Fruit fly (Drosophila melanogaster): ENCODE measurements around the gene spdi.

The spdi gene

DNA sequence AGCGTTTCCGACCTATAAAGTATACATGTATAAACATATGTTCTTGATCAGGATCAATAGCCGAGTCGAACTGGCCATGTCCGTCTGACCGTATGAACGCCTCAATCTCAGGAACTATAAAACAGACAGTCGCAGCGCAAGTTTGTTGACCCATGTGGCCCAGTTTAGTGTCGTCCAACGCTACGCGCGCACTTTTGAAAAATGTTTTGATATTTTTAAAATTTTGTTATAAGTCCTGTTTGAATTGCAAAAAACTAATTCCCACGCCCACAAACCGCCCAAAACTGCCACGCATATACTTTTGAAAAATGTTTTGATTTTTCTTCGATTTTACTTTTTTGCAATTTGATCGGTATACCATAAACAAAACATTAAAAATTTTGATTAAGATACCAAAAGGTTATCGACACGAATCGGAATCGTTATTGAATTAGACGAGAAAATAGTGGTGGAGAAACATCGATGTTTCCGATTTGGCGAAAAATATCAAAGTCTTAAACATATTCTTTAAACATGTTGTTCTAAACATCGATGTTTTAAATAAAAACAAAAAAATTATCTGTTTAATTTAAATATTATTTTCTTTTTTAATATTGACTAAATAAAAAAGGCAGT is 26.5 kb upstream of the spdi start (continued):
- no peak for TF ChIP-seq psq (GFP tag; optimal IDR thresholded peaks at IDR 0.05)
- TF ChIP-seq CG11504 (tag; optimal IDR thresholded peaks at IDR 0.05): no peak
- no peak for TF ChIP-seq pho (GFP tag; optimal IDR thresholded peaks at IDR 0.05)
- TF ChIP-seq CG30020 (tag; optimal IDR thresholded peaks at IDR 0.05): no peak
- TF ChIP-seq Ada2b (GFP tag; IDR thresholded peaks at IDR 0.05): no peak
- no peak for TF ChIP-seq vnd (GFP tag; IDR thresholded peaks at IDR 0.05; ENCODE audit: partially characterized antibody)
- no peak for TF ChIP-seq Gug (GFP tag; IDR thresholded peaks at IDR 0.05)
- TF ChIP-seq Pdp1 (GFP tag; optimal IDR thresholded peaks at IDR 0.05): no peak
- TF ChIP-seq Rfx (GFP tag; IDR thresholded peaks at IDR 0.05): no peak
- no peak for TF ChIP-seq CG1233 (GFP tag; optimal IDR thresholded peaks at IDR 0.05)
- no peak for TF ChIP-seq hkb (optimal IDR thresholded peaks at IDR 0.05)
- TF ChIP-seq hkb (GFP tag; IDR thresholded peaks at IDR 0.05): no peak
- TF ChIP-seq Lpt (GFP tag; optimal IDR thresholded peaks at IDR 0.05): no peak
- no peak for TF ChIP-seq ssp (GFP tag; IDR thresholded peaks at IDR 0.05)
- no peak for TF ChIP-seq exex (tag; optimal IDR thresholded peaks at IDR 0.05)
- TF ChIP-seq CG11723 (GFP tag; optimal IDR thresholded peaks at IDR 0.05): no peak
- TF ChIP-seq Dek (tag; optimal IDR thresholded peaks at IDR 0.05): no peak
- TF ChIP-seq jing (GFP tag; optimal IDR thresholded peaks at IDR 0.05): no peak
- TF ChIP-seq Eip74EF (GFP tag; optimal IDR thresholded peaks at IDR 0.05): no peak
- TF ChIP-seq Fer3 (tag; optimal IDR thresholded peaks at IDR 0.05): no peak
- no peak for TF ChIP-seq Sox100B (GFP tag; optimal IDR thresholded peaks at IDR 0.05)
- no peak for TF ChIP-seq CG6813 (GFP tag; optimal IDR thresholded peaks at IDR 0.05)
- no peak for TF ChIP-seq gcm2 (GFP tag; optimal IDR thresholded peaks at IDR 0.05)
- TF ChIP-seq CG3995 (GFP tag; optimal IDR thresholded peaks at IDR 0.05): no peak
- no peak; the same call in 1 of the 2 replicates for TF ChIP-seq CG13287 (GFP tag; IDR thresholded peaks at IDR 0.05; ENCODE audit: partially characterized antibody)
- no peak for TF ChIP-seq CG8089 (GFP tag; optimal IDR thresholded peaks at IDR 0.05)
- no peak for TF ChIP-seq CG14441 (GFP tag; IDR thresholded peaks at IDR 0.05)
- TF ChIP-seq CG11560 (tag; IDR thresholded peaks at IDR 0.05): no peak
- TF ChIP-seq btn (GFP tag; optimal IDR thresholded peaks at IDR 0.05): no peak
- no peak for TF ChIP-seq gro (GFP tag; optimal IDR thresholded peaks at IDR 0.05)
- TF ChIP-seq CG12155 (GFP tag; optimal IDR thresholded peaks at IDR 0.05): no peak
- TF ChIP-seq Blimp-1 (GFP tag; optimal IDR thresholded peaks at IDR 0.05): no peak
- no peak for TF ChIP-seq MBD-R2 (GFP tag; IDR thresholded peaks at IDR 0.05)
- no peak for TF ChIP-seq cg (GFP tag; optimal IDR thresholded peaks at IDR 0.05)
- no peak for TF ChIP-seq CG14860 (GFP tag; IDR thresholded peaks at IDR 0.05; ENCODE audit: partially characterized antibody)
- no peak for TF ChIP-seq tll (GFP tag; optimal IDR thresholded peaks at IDR 0.05)
- TF ChIP-seq Dp (GFP tag; optimal IDR thresholded peaks at IDR 0.05): peak; percentile 69
- TF ChIP-seq kay (GFP tag; optimal IDR thresholded peaks at IDR 0.05): no peak
- peak; percentile 46 for TF ChIP-seq CG12659 (GFP tag; optimal IDR thresholded peaks at IDR 0.05)
- no peak for TF ChIP-seq Fer1 (GFP tag; optimal IDR thresholded peaks at IDR 0.05)
- no peak for TF ChIP-seq HmgZ (tag; optimal IDR thresholded peaks at IDR 0.05)
- no peak for TF ChIP-seq CG1647 (GFP tag; optimal IDR thresholded peaks at IDR 0.05)
- no peak for TF ChIP-seq gem (tag; optimal IDR thresholded peaks at IDR 0.05)
- no peak for TF ChIP-seq CG42726 (GFP tag; IDR thresholded peaks at IDR 0.05; ENCODE audit: partially characterized antibody)
- no peak for TF ChIP-seq B-H1 (GFP tag; IDR thresholded peaks at IDR 0.05)
- no peak for TF ChIP-seq ken (GFP tag; IDR thresholded peaks at IDR 0.05)
- TF ChIP-seq CG10274 (GFP tag; optimal IDR thresholded peaks at IDR 0.05): no peak
- no peak for TF ChIP-seq CG9797 (GFP tag; optimal IDR thresholded peaks at IDR 0.05)
- TF ChIP-seq HmgD (GFP tag; optimal IDR thresholded peaks at IDR 0.05): no peak
- TF ChIP-seq CG9437 (GFP tag; optimal IDR thresholded peaks at IDR 0.05): peak; percentile 14
